Worm (Caenorhabditis elegans): ENCODE data around the gene C34H4.1.

DNA sequence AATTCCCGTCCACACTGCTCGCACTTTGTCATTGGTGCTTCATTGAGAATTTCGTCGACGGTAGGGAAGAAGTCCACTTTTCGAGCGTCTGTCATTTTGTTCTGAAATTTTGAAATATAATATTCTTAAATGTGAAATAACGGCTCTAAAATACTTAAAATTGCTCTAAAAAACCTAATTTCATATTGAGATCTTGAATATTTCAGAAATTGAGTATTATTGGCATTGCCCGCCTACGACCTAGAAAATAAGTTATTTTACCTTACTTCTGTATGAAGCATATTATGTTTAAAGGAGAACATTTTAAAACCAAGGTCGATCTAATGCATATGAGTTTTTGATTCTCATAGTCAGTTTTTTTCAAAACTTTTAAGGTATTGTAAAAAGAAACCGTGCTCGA is 5.2 kb upstream of the C34H4.1 start, which contains the start of gene C34H4.5:
- TF ChIP-seq elt-1 (tag; optimal IDR thresholded peaks at IDR 0.05; ENCODE audit: borderline replicate concordance, insufficient read depth) (no peak), ztf-11 (tag; optimal IDR thresholded peaks at IDR 0.05) (no peak)

Data from whole organism, mixed stage, embryonic.